Worm (Caenorhabditis elegans) whole organism, L3 larva: Measurements from ENCODE around the gene nbet-1.
"Not testable (repeated sequence)": the region's sequence is repeated elsewhere in the genome, so short reads cannot be mapped to it uniquely, and the experiment has no call there.

Experiments used
- ceh-16 ChIP-seq: sonication (generic microtip); optimal IDR thresholded peaks from 2 replicates; lab custom pipeline; 2017; ENCODE audit warnings: missing biosample characterization, missing genetic modification characterization
- mdl-1 ChIP-seq: fragments of 150-350 bp; optimal IDR thresholded peaks from 2 replicates; lab custom pipeline; 2014; ENCODE audit warnings: missing biosample characterization, missing genetic modification characterization
- sea-2 ChIP-seq: fragments of 150-350 bp; sonication (generic microtip); optimal IDR thresholded peaks from 4 replicates; lab custom pipeline; 2014; ENCODE audit warnings: missing biosample characterization, missing genetic modification reagents, missing genetic modification characterization

Gene nbet-1

ce11 chrIV:5260289-5260688, 51.0 kb downstream of the nbet-1 start, which contains the start of gene msp-19:
Gene msp-19, plus strand, starts transcription at chrIV:5260589.
- not testable (repeated sequence) for TF ChIP-seq sea-2 (GFP tag; lab: Kevin White, UChicago); mdl-1 (tag; lab: Kevin White, UChicago); ceh-16 (tag; lab: Kevin White, UChicago)
